Worm (Caenorhabditis elegans): ENCODE measurements around the gene srj-19.

DNA sequence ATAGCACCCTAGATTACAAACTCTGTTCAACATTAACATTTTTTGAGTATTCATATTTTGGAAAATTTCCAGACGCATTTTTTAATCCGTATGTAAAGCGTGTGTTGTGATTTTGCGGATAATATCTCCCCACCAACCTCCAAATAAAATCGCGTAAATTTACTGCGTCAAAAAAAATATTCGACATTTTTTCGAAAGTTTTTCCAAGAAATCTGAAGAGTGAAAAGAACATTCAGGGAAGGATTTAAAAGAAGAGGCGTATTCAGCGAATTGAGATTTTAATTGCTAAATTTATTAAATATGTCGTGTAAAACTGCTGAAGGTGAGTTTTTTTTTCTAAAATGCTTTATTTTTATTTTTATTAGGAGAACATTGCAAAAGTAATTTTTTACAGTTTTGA lies 3.3 kb upstream of the srj-19 start, which contains the start of gene nhr-290:
- TF ChIP-seq lin-39 (tag; optimal IDR thresholded peaks at IDR 0.05): no peak
- no peak for TF ChIP-seq mdl-1 (tag; optimal IDR thresholded peaks at IDR 0.05)
- no peak for TF ChIP-seq ama-1 (optimal IDR thresholded peaks at IDR 0.05)
- no peak for TF ChIP-seq unc-62 (GFP tag; optimal IDR thresholded peaks at IDR 0.05)
- no peak for TF ChIP-seq ztf-11 (tag; optimal IDR thresholded peaks at IDR 0.05)
- TF ChIP-seq egl-27 (tag; optimal IDR thresholded peaks at IDR 0.05): no peak

All from whole organism, L3 larva.